Fruit fly (Drosophila melanogaster) whole organism, embryonic: ENCODE measurements around the gene srl.

Experiments used
- C15 ChIP-seq: fragments of 200-800 bp; sonication (Bioruptor generic); IDR thresholded peaks from 3 replicates; pipeline ENCODE4 v1.3.6; 2022; ENCODE audit warnings: missing biosample characterization, missing genetic modification characterization
- CG10274 ChIP-seq: fragments of 200-800 bp; sonication (Bioruptor generic); optimal IDR thresholded peaks from 3 replicates; lab custom pipeline; 2017; ENCODE audit warnings: missing biosample characterization, mild to moderate bottlenecking, missing genetic modification characterization
- CG11504 ChIP-seq: fragments of 200-800 bp; sonication (Bioruptor generic); optimal IDR thresholded peaks from 3 replicates; lab custom pipeline; 2019; ENCODE audit warnings: missing biosample characterization, mild to moderate bottlenecking, missing genetic modification characterization, moderate library complexity
- CG12071 ChIP-seq: fragments of 200-800 bp; sonication (Bioruptor generic); optimal IDR thresholded peaks from 3 replicates; lab custom pipeline; 2018; ENCODE audit warnings: missing biosample characterization, mild to moderate bottlenecking, missing genetic modification characterization
- CG13624 ChIP-seq: fragments of 200-800 bp; sonication (Bioruptor generic); optimal IDR thresholded peaks from 2 replicates; lab custom pipeline; 2016; ENCODE audit warnings: missing biosample characterization, missing genetic modification characterization
- CG14860 ChIP-seq: fragments of 200-800 bp; sonication (Bioruptor generic); IDR thresholded peaks from 3 replicates; pipeline ENCODE4 v1.3.6; 2022; ENCODE audit warnings: missing biosample characterization, missing genetic modification characterization; ENCODE audit not compliant: partially characterized antibody
- CG15073 ChIP-seq: fragments of 200-800 bp; sonication (Bioruptor generic); optimal IDR thresholded peaks from 2 replicates; lab custom pipeline; 2016; ENCODE audit warnings: missing biosample characterization, missing genetic modification characterization
- CG17328 ChIP-seq: fragments of 200-800 bp; sonication (Bioruptor generic); IDR thresholded peaks from 2 replicates; pipeline ENCODE4 v1.3.6; 2022; ENCODE audit warnings: missing biosample characterization, missing genetic modification characterization
- CG17912 ChIP-seq: fragments of 200-800 bp; sonication (Bioruptor generic); optimal IDR thresholded peaks from 2 replicates; lab custom pipeline; 2018; ENCODE audit warnings: missing biosample characterization, mild to moderate bottlenecking, missing genetic modification characterization
- CG30403 ChIP-seq: fragments of 200-800 bp; sonication (Bioruptor generic); optimal IDR thresholded peaks from 3 replicates; lab custom pipeline; 2016; ENCODE audit warnings: missing biosample characterization, missing genetic modification characterization
- CG33213 ChIP-seq: fragments of 200-800 bp; sonication (Bioruptor generic); optimal IDR thresholded peaks from 3 replicates; lab custom pipeline; 2016; ENCODE audit warnings: missing biosample characterization, missing genetic modification characterization
- CG3407 ChIP-seq: fragments of 200-800 bp; sonication (Bioruptor generic); optimal IDR thresholded peaks from 2 replicates; lab custom pipeline; 2018; ENCODE audit warnings: missing biosample characterization, mild to moderate bottlenecking, missing genetic modification characterization
- CG3726 ChIP-seq: fragments of 200-800 bp; sonication (Bioruptor generic); IDR thresholded peaks from 3 replicates; pipeline ENCODE4, ENCODE4 v1.3.6; 2022; ENCODE audit warnings: missing biosample characterization, missing genetic modification characterization
- CG4617 ChIP-seq: fragments of 200-800 bp; sonication (Bioruptor generic); optimal IDR thresholded peaks from 3 replicates; lab custom pipeline; 2016; ENCODE audit warnings: missing biosample characterization, missing genetic modification characterization, borderline replicate concordance
- CG4820 ChIP-seq: fragments of 200-800 bp; sonication (Bioruptor generic); optimal IDR thresholded peaks from 3 replicates; lab custom pipeline; 2016; ENCODE audit warnings: missing biosample characterization, missing genetic modification characterization
- CG4854 ChIP-seq: fragments of 200-800 bp; sonication (Bioruptor generic); optimal IDR thresholded peaks from 2 replicates; lab custom pipeline; 2016; ENCODE audit warnings: missing biosample characterization, missing genetic modification characterization, inconsistent platforms
- CG6272 ChIP-seq: fragments of 200-800 bp; sonication (Bioruptor generic); IDR thresholded peaks from 2 replicates; pipeline ENCODE4 v1.3.6; 2022; ENCODE audit warnings: missing biosample characterization, missing genetic modification characterization
- Chrac-16 ChIP-seq: fragments of 200-800 bp; sonication (Bioruptor generic); optimal IDR thresholded peaks from 3 replicates; lab custom pipeline; 2016; ENCODE audit warnings: missing biosample characterization, missing genetic modification characterization
- Dfd ChIP-seq, 2 experiments: fragments of >200 bp; optimal IDR thresholded peaks; 2 replicates each; lab custom pipeline; 2017; ENCODE audit warnings: missing biosample characterization in 2 of 2, missing genetic modification characterization in 2 of 2
- Eip74EF ChIP-seq, 2 experiments: fragments of 200-800 bp in 1 of 2; fragments of >200 bp in 1 of 2; sonication (Bioruptor generic) in 1 of 2; optimal IDR thresholded peaks; 2 replicates each; lab custom pipeline; 2017 to 2019; ENCODE audit warnings: missing biosample characterization in 2 of 2, missing genetic modification characterization in 2 of 2, mild to moderate bottlenecking in 1 of 2, moderate library complexity in 1 of 2
- Fer1 ChIP-seq: fragments of 200-800 bp; sonication (Bioruptor generic); optimal IDR thresholded peaks from 2 replicates; lab custom pipeline; 2017; ENCODE audit warnings: missing biosample characterization, mild to moderate bottlenecking, missing genetic modification characterization
- Gsc ChIP-seq: fragments of 200-800 bp; sonication (Bioruptor generic); IDR thresholded peaks from 2 replicates; pipeline ENCODE4 v1.3.6; 2022; ENCODE audit warnings: missing biosample characterization, missing genetic modification characterization
- HLH54F ChIP-seq: fragments of 200-800 bp; sonication (Bioruptor generic); optimal IDR thresholded peaks from 3 replicates; lab custom pipeline; 2016; ENCODE audit warnings: missing biosample characterization, missing genetic modification characterization
- MBD-R2 ChIP-seq: fragments of 200-800 bp; sonication (Bioruptor generic); IDR thresholded peaks from 2 replicates; pipeline ENCODE4 v1.3.6; 2022; ENCODE audit warnings: missing biosample characterization, missing genetic modification characterization
- Mrtf ChIP-seq: fragments of 200-800 bp; sonication (Bioruptor generic); IDR thresholded peaks from 3 replicates; pipeline ENCODE4 v1.3.6; 2022; ENCODE audit warnings: missing biosample characterization, missing genetic modification characterization
- NC2β ChIP-seq: fragments of 200-800 bp; sonication (Bioruptor generic); optimal IDR thresholded peaks from 2 replicates; lab custom pipeline; 2016; ENCODE audit warnings: missing biosample characterization, missing genetic modification characterization
- Nf-YC ChIP-seq: fragments of 200-800 bp; optimal IDR thresholded peaks from 3 replicates; lab custom pipeline; 2019; ENCODE audit warnings: missing biosample characterization, mild to moderate bottlenecking, missing genetic modification characterization, moderate library complexity
- Scr ChIP-seq: fragments of 200-800 bp; sonication (Bioruptor generic); IDR thresholded peaks from 2 replicates; pipeline ENCODE4 v1.3.6; 2022; ENCODE audit warnings: missing biosample characterization, missing genetic modification characterization; ENCODE audit not compliant: partially characterized antibody
- Sry-δ ChIP-seq: fragments of 200-800 bp; sonication (Bioruptor generic); optimal IDR thresholded peaks from 2 replicates; lab custom pipeline; 2016; ENCODE audit warnings: missing biosample characterization, missing genetic modification characterization
- ap ChIP-seq: fragments of 200-800 bp; sonication (Bioruptor generic); IDR thresholded peaks from 2 replicates; pipeline ENCODE4 v1.3.6; 2022; ENCODE audit warnings: missing biosample characterization, missing genetic modification characterization
- fd102C ChIP-seq: fragments of 200-800 bp; sonication (Bioruptor generic); optimal IDR thresholded peaks from 2 replicates; lab custom pipeline; 2018; ENCODE audit warnings: missing biosample characterization, mild to moderate bottlenecking, missing genetic modification characterization, moderate library complexity
- gt ChIP-seq: fragments of 200-800 bp; sonication (Bioruptor generic); IDR thresholded peaks from 2 replicates; pipeline ENCODE4 v1.3.6; 2022; ENCODE audit warnings: missing biosample characterization, missing genetic modification characterization
- knrl ChIP-seq: fragments of 200-800 bp; sonication (Bioruptor generic); IDR thresholded peaks from 3 replicates; pipeline ENCODE4 v1.3.6; 2022; ENCODE audit warnings: missing biosample characterization, missing genetic modification characterization; ENCODE audit not compliant: partially characterized antibody
- lola ChIP-seq, 3 experiments: fragments of >200 bp in 2 of 3; fragments of 200-800 bp in 1 of 3; sonication (Bioruptor generic) in 1 of 3; optimal IDR thresholded peaks; 2 replicates each; lab custom pipeline; 2017 to 2019; ENCODE audit warnings: missing biosample characterization in 3 of 3, missing genetic modification characterization in 3 of 3, mild to moderate bottlenecking in 1 of 3, moderate library complexity in 1 of 3
- lov ChIP-seq, 2 experiments: fragments of 200-800 bp in 1 of 2; fragments of >200 bp in 1 of 2; sonication (Bioruptor generic) in 1 of 2; IDR thresholded peaks in 1 of 2; optimal IDR thresholded peaks in 1 of 2; 2 replicates in 1 of 2; 3 replicates in 1 of 2; pipeline versions ENCODE4 v1.3.6 to Lab custom; 2017 to 2022; ENCODE audit warnings: missing biosample characterization in 1 of 2, missing genetic modification characterization in 1 of 2
- maf-S ChIP-seq: fragments of 200-800 bp; sonication (Bioruptor generic); optimal IDR thresholded peaks from 2 replicates; lab custom pipeline; 2016; ENCODE audit warnings: missing biosample characterization, missing genetic modification characterization
- mirr ChIP-seq: fragments of 200-800 bp; sonication (Bioruptor generic); optimal IDR thresholded peaks from 3 replicates; lab custom pipeline; 2018; ENCODE audit warnings: missing biosample characterization, mild to moderate bottlenecking, missing genetic modification characterization
- repo ChIP-seq: fragments of 200-800 bp; sonication (Bioruptor generic); optimal IDR thresholded peaks from 2 replicates; lab custom pipeline; 2016; ENCODE audit warnings: missing biosample characterization, missing genetic modification characterization
- ro ChIP-seq: fragments of 200-800 bp; sonication (Bioruptor generic); IDR thresholded peaks from 2 replicates; pipeline ENCODE4 v1.3.6; 2022; ENCODE audit warnings: missing biosample characterization, missing genetic modification characterization
- schlank ChIP-seq: fragments of 200-800 bp; sonication (Bioruptor generic); optimal IDR thresholded peaks from 2 replicates; lab custom pipeline; 2018; ENCODE audit warnings: missing biosample characterization, mild to moderate bottlenecking, missing genetic modification characterization
- scrt ChIP-seq: fragments of 200-800 bp; sonication (Bioruptor generic); optimal IDR thresholded peaks from 2 replicates; lab custom pipeline; 2018; ENCODE audit warnings: missing biosample characterization, mild to moderate bottlenecking, missing genetic modification characterization, moderate library complexity
- sima ChIP-seq: fragments of 200-800 bp; sonication (Bioruptor generic); optimal IDR thresholded peaks from 2 replicates; lab custom pipeline; 2016; ENCODE audit warnings: missing biosample characterization, missing genetic modification characterization
- slbo ChIP-seq: fragments of 200-800 bp; sonication (Bioruptor generic); IDR thresholded peaks from 2 replicates; pipeline ENCODE4 v1.3.6; 2022; ENCODE audit warnings: missing biosample characterization, missing genetic modification characterization
- sna ChIP-seq: fragments of 200-800 bp; sonication (Bioruptor generic); IDR thresholded peaks from 2 replicates; pipeline ENCODE4 v1.3.6; 2022; ENCODE audit warnings: missing biosample characterization, missing genetic modification characterization; ENCODE audit not compliant: partially characterized antibody
- sqz ChIP-seq: fragments of 200-800 bp; sonication (Bioruptor generic); optimal IDR thresholded peaks from 3 replicates; lab custom pipeline; 2018; ENCODE audit warnings: missing biosample characterization, mild to moderate bottlenecking, missing genetic modification characterization
- stwl ChIP-seq: fragments of 200-800 bp; sonication (Bioruptor generic); optimal IDR thresholded peaks from 3 replicates; lab custom pipeline; 2018; ENCODE audit warnings: missing biosample characterization, mild to moderate bottlenecking, missing genetic modification characterization, moderate library complexity
- unpg ChIP-seq: fragments of 200-800 bp; sonication (Bioruptor generic); optimal IDR thresholded peaks from 3 replicates; lab custom pipeline; 2018; ENCODE audit warnings: missing biosample characterization, mild to moderate bottlenecking, missing genetic modification characterization, moderate library complexity
- zfh2 ChIP-seq: fragments of 200-800 bp; sonication (Bioruptor generic); optimal IDR thresholded peaks from 2 replicates; lab custom pipeline; 2016; ENCODE audit warnings: missing biosample characterization, missing genetic modification characterization

Gene srl

dm6 chr3R:4428585-4429464 is at the start of gene srl (continued):
- TF ChIP-seq unpg (GFP tag; lab: Kevin White, UChicago) (no peak), Nf-YC (tag; lab: Kevin White, UChicago) (no peak), Dfd (GFP tag; optimal IDR thresholded peaks at IDR 0.05; lab: Kevin White, UChicago) (no peak), lola (GFP tag; optimal IDR thresholded peaks at IDR 0.05; lab: Kevin White, UChicago) (no peak), C15 (GFP tag; lab: Robert Waterston, UW) (no peak), mirr (GFP tag; lab: Kevin White, UChicago) (no peak), sima (GFP tag; lab: Kevin White, UChicago) (no peak), schlank (tag; lab: Kevin White, UChicago) (no peak), gt (GFP tag; lab: Robert Waterston, UW) (no peak), MBD-R2 (GFP tag; lab: Robert Waterston, UW) (peak; percentile 75), CG11504 (tag; lab: Kevin White, UChicago) (no peak), Sry-δ (GFP tag; lab: Kevin White, UChicago) (peak; percentile 38), Gsc (no peak), ap (no peak), lov (optimal IDR thresholded peaks at IDR 0.05; lab: Kevin White, UChicago) (no peak), lov (GFP tag; IDR thresholded peaks at IDR 0.05; lab: Robert Waterston, UW) (no peak), CG33213 (GFP tag; lab: Kevin White, UChicago) (peak; percentile 53), Mrtf (GFP tag; lab: Robert Waterston, UW) (no peak), sna (no peak), CG17912 (no peak), CG14860 (GFP tag; lab: Robert Waterston, UW) (no peak), Fer1 (peak; percentile 25), repo (GFP tag; lab: Kevin White, UChicago) (no peak), maf-S (no peak), Chrac-16 (GFP tag; lab: Kevin White, UChicago) (no peak), CG4617 (GFP tag; lab: Kevin White, UChicago) (peak; percentile 48), fd102C (no peak), CG12071 (no peak), CG4820 (GFP tag; lab: Kevin White, UChicago) (no peak), CG30403 (GFP tag; lab: Kevin White, UChicago) (no peak), CG3726 (GFP tag; lab: Robert Waterston, UW) (no peak), HLH54F (GFP tag; lab: Kevin White, UChicago) (no peak), Scr (peak; percentile 35; the same call in 1 of the 2 replicates), CG6272 (GFP tag; lab: Robert Waterston, UW) (no peak), CG15073 (GFP tag; lab: Kevin White, UChicago) (no peak), Eip74EF (GFP tag; optimal IDR thresholded peaks at IDR 0.05; lab: Kevin White, UChicago) (no peak), sqz (GFP tag; lab: Kevin White, UChicago) (no peak), zfh2 (GFP tag; lab: Kevin White, UChicago) (no peak), stwl (tag; lab: Kevin White, UChicago) (peak; percentile 72), CG4854 (GFP tag; lab: Kevin White, UChicago) (no peak), CG10274 (GFP tag; lab: Kevin White, UChicago) (peak; percentile 2), CG17328 (0 out of 2 replicates have a peak, but pooled peaks have one; percentile 29), knrl (GFP tag; lab: Robert Waterston, UW) (no peak), slbo (GFP tag; lab: Robert Waterston, UW) (no peak), NC2β (peak; percentile 29), scrt (GFP tag; lab: Kevin White, UChicago) (peak; percentile 23), CG13624 (GFP tag; lab: Kevin White, UChicago) (no peak), CG3407 (no peak), ro (GFP tag; lab: Robert Waterston, UW) (no peak)
